Worm (Caenorhabditis elegans) whole organism, mixed stage, embryonic: ENCODE results near the gene T22D1.1.

ENCODE experiments used
- M03D4.4 ChIP-seq: sonication (generic microtip); optimal IDR thresholded peaks from 2 replicates; lab custom pipeline; 2017; ENCODE audit warnings: mild to moderate bottlenecking, missing genetic modification characterization, missing compliant biosample characterization
- bed-3 ChIP-seq: fragments of 200-800 bp; sonication (Bioruptor generic); optimal IDR thresholded peaks from 3 replicates; lab custom pipeline; 2018; ENCODE audit warnings: mild to moderate bottlenecking, missing genetic modification characterization, moderate library complexity, missing compliant biosample characterization
- blmp-1 ChIP-seq: fragments of 150-350 bp; optimal IDR thresholded peaks from 2 replicates; lab custom pipeline; 2014; ENCODE audit warnings: missing biosample characterization, missing genetic modification characterization
- ceh-39 ChIP-seq: fragments of 150-350 bp; optimal IDR thresholded peaks from 2 replicates; lab custom pipeline; 2014; ENCODE audit warnings: missing biosample characterization, missing genetic modification characterization
- ceh-43 ChIP-seq: fragments of 200-800 bp; sonication (Bioruptor generic); optimal IDR thresholded peaks from 2 replicates; lab custom pipeline; 2018; ENCODE audit warnings: mild to moderate bottlenecking, missing genetic modification characterization, moderate library complexity, missing compliant biosample characterization
- ceh-83 ChIP-seq: fragments of 200-800 bp; sonication (Bioruptor generic); optimal IDR thresholded peaks from 2 replicates; lab custom pipeline; 2018; ENCODE audit warnings: mild to moderate bottlenecking, missing genetic modification characterization, missing compliant biosample characterization
- ces-1 ChIP-seq: fragments of 150-350 bp; optimal IDR thresholded peaks from 2 replicates; lab custom pipeline; 2014; ENCODE audit warnings: missing biosample characterization, missing genetic modification reagents, missing genetic modification characterization
- cnd-1 ChIP-seq: fragments of 200-800 bp; sonication (Bioruptor generic); optimal IDR thresholded peaks from 2 replicates; lab custom pipeline; 2018; ENCODE audit warnings: mild to moderate bottlenecking, missing genetic modification characterization, missing compliant biosample characterization
- drap-1 ChIP-seq: fragments of 200-800 bp; sonication (Bioruptor generic); optimal IDR thresholded peaks from 3 replicates; lab custom pipeline; 2018; ENCODE audit warnings: mild to moderate bottlenecking, missing genetic modification characterization, missing compliant biosample characterization
- elt-1 ChIP-seq: sonication (generic microtip); optimal IDR thresholded peaks from 2 replicates; lab custom pipeline; 2017; ENCODE audit warnings: missing genetic modification characterization, mild to moderate bottlenecking, missing compliant biosample characterization, antibody characterized with exemption, moderate library complexity, borderline replicate concordance; ENCODE audit not compliant: insufficient read depth
- elt-3 ChIP-seq: fragments of 150-350 bp; optimal IDR thresholded peaks from 2 replicates; lab custom pipeline; 2014; ENCODE audit warnings: missing biosample characterization, missing genetic modification characterization
- flh-1 ChIP-seq: fragments of 200-800 bp; sonication (Bioruptor generic); optimal IDR thresholded peaks from 2 replicates; lab custom pipeline; 2018; ENCODE audit warnings: mild to moderate bottlenecking, missing genetic modification characterization, moderate library complexity, missing compliant biosample characterization
- ham-2 ChIP-seq: fragments of 200-800 bp; sonication (Bioruptor generic); optimal IDR thresholded peaks from 2 replicates; lab custom pipeline; 2018; ENCODE audit warnings: mild to moderate bottlenecking, missing genetic modification characterization, missing compliant biosample characterization
- hlh-1 ChIP-seq: fragments of 150-350 bp; optimal IDR thresholded peaks from 2 replicates; lab custom pipeline; 2014; ENCODE audit warnings: missing biosample characterization, missing genetic modification reagents, missing genetic modification characterization
- lsy-2 ChIP-seq: fragments of 150-350 bp; optimal IDR thresholded peaks from 2 replicates; lab custom pipeline; 2014; ENCODE audit warnings: missing biosample characterization, missing genetic modification characterization
- mab-5 ChIP-seq: fragments of 150-350 bp; optimal IDR thresholded peaks from 2 replicates; lab custom pipeline; 2014; ENCODE audit warnings: missing biosample characterization, missing genetic modification characterization
- mep-1 ChIP-seq: fragments of 150-350 bp; optimal IDR thresholded peaks from 2 replicates; lab custom pipeline; 2017; ENCODE audit warnings: missing biosample characterization, missing genetic modification reagents, missing genetic modification characterization, inconsistent platforms
- mls-2 ChIP-seq: sonication (generic microtip); optimal IDR thresholded peaks from 2 replicates; lab custom pipeline; 2016; ENCODE audit warnings: mild to moderate bottlenecking, missing genetic modification characterization, moderate library complexity, missing compliant biosample characterization
- nhr-12 ChIP-seq: fragments of 150-350 bp; optimal IDR thresholded peaks from 2 replicates; lab custom pipeline; 2014; ENCODE audit warnings: missing biosample characterization, missing genetic modification characterization
- nhr-2 ChIP-seq: fragments of 150-350 bp; optimal IDR thresholded peaks from 2 replicates; lab custom pipeline; 2014; ENCODE audit warnings: missing biosample characterization, missing genetic modification characterization
- nhr-237 ChIP-seq: fragments of 150-350 bp; optimal IDR thresholded peaks from 2 replicates; lab custom pipeline; 2014; ENCODE audit warnings: missing biosample characterization, missing genetic modification characterization
- nhr-28 ChIP-seq: fragments of 150-350 bp; optimal IDR thresholded peaks from 2 replicates; lab custom pipeline; 2014; ENCODE audit warnings: missing biosample characterization, missing genetic modification characterization
- nhr-76 ChIP-seq: sonication (generic microtip); optimal IDR thresholded peaks from 2 replicates; lab custom pipeline; 2017; ENCODE audit warnings: missing biosample characterization, missing genetic modification characterization
- pha-4 ChIP-seq: fragments of 150-350 bp; optimal IDR thresholded peaks from 2 replicates; lab custom pipeline; 2018; ENCODE audit warnings: missing biosample characterization, missing genetic modification reagents, missing genetic modification characterization
- sem-2 ChIP-seq: fragments of 200-800 bp; sonication (Bioruptor generic); optimal IDR thresholded peaks from 2 replicates; lab custom pipeline; 2018; ENCODE audit warnings: mild to moderate bottlenecking, missing genetic modification characterization, missing compliant biosample characterization
- snpc-4 ChIP-seq: fragments of 150-350 bp; optimal IDR thresholded peaks from 2 replicates; lab custom pipeline; 2014; ENCODE audit warnings: missing biosample characterization, missing genetic modification characterization
- sptf-1 ChIP-seq: sonication (generic microtip); optimal IDR thresholded peaks from 2 replicates; lab custom pipeline; 2017; ENCODE audit warnings: mild to moderate bottlenecking, missing genetic modification characterization, moderate library complexity, missing compliant biosample characterization
- tbx-8 ChIP-seq: fragments of 200-800 bp; sonication (Bioruptor generic); optimal IDR thresholded peaks from 2 replicates; lab custom pipeline; 2018; ENCODE audit warnings: mild to moderate bottlenecking, missing genetic modification characterization, moderate library complexity, missing compliant biosample characterization
- unc-120 ChIP-seq: sonication (generic microtip); optimal IDR thresholded peaks from 2 replicates; lab custom pipeline; 2017; ENCODE audit warnings: missing genetic modification characterization, missing compliant biosample characterization; ENCODE audit not compliant: poor library complexity, severe bottlenecking
- unc-62 ChIP-seq: fragments of 150-350 bp; optimal IDR thresholded peaks from 2 replicates; lab custom pipeline; 2014; ENCODE audit warnings: missing biosample characterization, missing genetic modification reagents, missing genetic modification characterization
- zip-8 ChIP-seq: fragments of 150-350 bp; optimal IDR thresholded peaks from 2 replicates; lab custom pipeline; 2014; ENCODE audit warnings: missing biosample characterization, missing genetic modification characterization
- ztf-11 ChIP-seq: fragments of 150-350 bp; optimal IDR thresholded peaks from 2 replicates; lab custom pipeline; 2014; ENCODE audit warnings: missing biosample characterization, missing genetic modification characterization

T22D1.1 gene

DNA sequence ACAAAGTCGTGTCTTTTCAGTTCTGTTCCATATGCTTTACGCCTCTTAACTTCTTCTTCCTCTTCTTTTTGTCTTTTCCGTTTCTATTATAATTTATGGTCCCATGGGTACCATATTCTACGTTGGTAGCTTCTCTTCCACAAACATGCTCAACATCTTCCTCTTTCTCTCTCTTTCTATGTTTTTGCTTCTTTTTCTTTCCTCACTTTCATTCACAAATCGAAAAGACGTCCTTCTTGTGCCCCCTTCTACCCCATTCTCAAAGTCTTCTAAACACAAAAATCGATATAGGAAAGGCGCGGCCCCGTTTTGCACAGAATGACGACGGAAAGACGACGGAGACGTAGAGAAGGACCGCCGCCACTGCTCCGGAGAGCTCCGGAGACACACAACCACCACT, 35.5 kb downstream of the T22D1.1 start:
- TF ChIP-seq elt-3 (tag; lab: Kevin White, UChicago) = no peak
- TF ChIP-seq drap-1 (GFP tag; lab: Kevin White, UChicago) = no peak
- TF ChIP-seq mls-2 (tag; lab: Kevin White, UChicago) = peak; percentile 11
- no peak for TF ChIP-seq sptf-1 (tag; lab: Kevin White, UChicago)
- TF ChIP-seq ces-1 (GFP tag; lab: Kevin White, UChicago) = peak; percentile 37
- TF ChIP-seq ztf-11 (tag; lab: Kevin White, UChicago) = no peak
- TF ChIP-seq, all 35 proteins: peak for 2

DNA sequence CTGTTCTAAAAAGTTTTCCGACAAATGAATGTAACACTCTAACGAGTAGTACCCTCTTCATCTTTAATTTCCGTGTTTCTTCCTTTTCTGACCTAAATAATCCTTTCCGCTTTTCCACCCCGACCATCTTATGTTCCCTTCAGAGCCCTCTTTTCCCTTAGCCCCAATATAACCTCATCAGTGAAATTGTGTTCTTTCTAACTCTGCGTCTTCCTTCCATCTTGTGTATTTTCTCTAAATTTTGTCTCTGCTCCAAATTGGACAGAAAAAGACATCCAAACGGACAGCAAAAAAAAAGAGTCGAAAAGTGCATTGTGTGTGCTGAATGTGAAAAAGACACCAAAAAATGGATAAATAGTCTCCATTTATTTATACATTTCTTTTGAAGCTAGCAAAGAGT, 36.3 kb downstream of the T22D1.1 start:
- no peak for TF ChIP-seq ceh-43 (GFP tag; lab: Kevin White, UChicago)
- no peak for TF ChIP-seq ceh-83 (GFP tag; lab: Kevin White, UChicago)
- no peak for TF ChIP-seq mls-2 (tag; lab: Kevin White, UChicago)
- TF ChIP-seq nhr-237 (tag; lab: Kevin White, UChicago) = no peak
- no peak for TF ChIP-seq blmp-1
- peak; percentile 98 for TF ChIP-seq ces-1 (GFP tag; lab: Kevin White, UChicago)
- TF ChIP-seq unc-62 (GFP tag; lab: Kevin White, UChicago) = no peak
- no peak for TF ChIP-seq nhr-2 (tag; lab: Kevin White, UChicago)

DNA sequence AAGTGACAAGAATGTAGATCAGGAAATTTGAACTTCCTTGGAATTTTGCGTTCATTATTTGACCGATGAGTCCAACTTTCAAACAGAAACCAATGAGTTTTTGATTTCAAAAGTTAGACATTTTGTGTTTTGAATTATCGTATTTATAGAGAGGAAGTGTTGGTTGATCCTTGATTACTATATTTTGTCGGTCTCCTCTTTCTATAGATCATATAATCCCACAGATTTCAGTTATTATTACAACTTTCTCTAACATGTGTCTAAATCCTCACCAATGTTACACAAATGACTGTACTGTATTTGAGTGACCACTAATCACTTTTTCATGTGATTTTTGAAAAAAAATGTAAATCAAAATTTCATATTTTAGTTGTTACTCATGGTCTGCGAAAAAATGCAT, 41.3 kb downstream of the T22D1.1 start, which contains the start of gene B0478.3:
Gene B0478.3, minus strand, starts transcription at position 101 of the 400 bp plus-strand sequence.
- TF ChIP-seq tbx-8 (GFP tag; lab: Kevin White, UChicago) (no peak), blmp-1 (no peak), unc-120 (tag; lab: Kevin White, UChicago) (no peak), hlh-1 (no peak), sem-2 (GFP tag; lab: Kevin White, UChicago) (no peak), snpc-4 (tag; lab: Kevin White, UChicago) (no peak), bed-3 (GFP tag; lab: Kevin White, UChicago) (no peak), elt-1 (no peak), zip-8 (tag; lab: Kevin White, UChicago) (no peak), nhr-12 (no peak), nhr-76 (tag; lab: Kevin White, UChicago) (no peak), ces-1 (GFP tag; lab: Kevin White, UChicago) (no peak), ham-2 (GFP tag; lab: Kevin White, UChicago) (no peak), lsy-2 (tag; lab: Kevin White, UChicago) (no peak), ceh-39 (tag; lab: Kevin White, UChicago) (no peak), elt-3 (tag; lab: Kevin White, UChicago) (no peak), M03D4.4 (tag; lab: Kevin White, UChicago) (no peak), flh-1 (GFP tag; lab: Kevin White, UChicago) (no peak), unc-62 (GFP tag; lab: Kevin White, UChicago) (no peak)

DNA sequence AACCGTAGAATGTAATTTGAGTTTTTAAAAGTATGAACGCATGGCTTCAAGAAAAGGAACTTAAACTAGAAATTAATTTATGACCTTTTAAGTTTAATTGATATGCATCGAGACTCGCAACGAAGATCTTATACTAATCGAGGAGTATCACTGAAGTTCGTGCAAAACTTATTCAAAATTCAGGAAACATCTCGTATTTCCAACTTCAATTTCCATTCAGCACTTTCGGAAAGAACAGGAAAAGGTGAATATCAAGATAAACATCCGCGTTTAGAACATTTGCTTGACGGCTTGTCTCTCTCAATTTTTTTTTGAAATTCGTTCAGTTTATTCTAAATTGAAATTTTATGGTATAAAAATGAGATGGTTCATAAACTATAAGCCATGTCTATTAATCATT, 42.0 kb downstream of the T22D1.1 start, which contains the start of gene ZK381.2:
Gene ZK381.2, plus strand, starts transcription at position 301 of the 400 bp plus-strand sequence.
- no peak for TF ChIP-seq ztf-11 (tag; lab: Kevin White, UChicago)
- TF ChIP-seq ceh-83 (GFP tag; lab: Kevin White, UChicago) = no peak
- TF ChIP-seq ces-1 (GFP tag; lab: Kevin White, UChicago) = no peak
- TF ChIP-seq tbx-8 (GFP tag; lab: Kevin White, UChicago) = no peak
- TF ChIP-seq pha-4 (tag; lab: Kevin White, UChicago) = no peak
- no peak for TF ChIP-seq flh-1 (GFP tag; lab: Kevin White, UChicago)
- TF ChIP-seq nhr-28 (tag; lab: Kevin White, UChicago) = no peak
- no peak for TF ChIP-seq ceh-39 (tag; lab: Kevin White, UChicago)
- TF ChIP-seq mab-5 (tag; lab: Kevin White, UChicago) = no peak
- no peak for TF ChIP-seq sem-2 (GFP tag; lab: Kevin White, UChicago)

- TF ChIP-seq ceh-43 (GFP tag; lab: Kevin White, UChicago) (no peak), sptf-1 (tag; lab: Kevin White, UChicago) (no peak), mep-1 (tag; lab: Kevin White, UChicago) (no peak), nhr-28 (tag; lab: Kevin White, UChicago) (no peak), nhr-12 (no peak), cnd-1 (tag; lab: Kevin White, UChicago) (no peak), nhr-2 (tag; lab: Kevin White, UChicago) (no peak), snpc-4 (tag; lab: Kevin White, UChicago) (no peak), pha-4 (tag; lab: Kevin White, UChicago) (no peak), ceh-83 (GFP tag; lab: Kevin White, UChicago) (no peak), blmp-1 (no peak), ztf-11 (tag; lab: Kevin White, UChicago) (no peak), ces-1 (GFP tag; lab: Kevin White, UChicago) (no peak)
Observed at ce11 chrIV:6970271-6970670, 47.1 kb downstream of the T22D1.1 start, which contains the start of gene ZK381.8. ZK381.8 (minus strand) TSS chrIV:6970371.
